Fruit fly (Drosophila melanogaster) whole organism, embryonic: ENCODE data around the gene Acp63F.

Source experiments
- Adf1 ChIP-seq: fragments of 200-800 bp; sonication (Bioruptor generic); IDR thresholded peaks from 2 replicates; pipeline ENCODE4 v1.3.6; 2022; ENCODE audit warnings: missing biosample characterization, missing genetic modification characterization
- Asciz ChIP-seq: fragments of 200-800 bp; sonication (Bioruptor generic); optimal IDR thresholded peaks from 2 replicates; lab custom pipeline; 2017; ENCODE audit warnings: missing biosample characterization, mild to moderate bottlenecking, missing genetic modification characterization, missing genetic modification reagents
- Awh ChIP-seq: fragments of 200-800 bp; sonication (Bioruptor generic); IDR thresholded peaks from 2 replicates; pipeline ENCODE4, ENCODE4 v1.3.6; 2022; ENCODE audit warnings: missing biosample characterization, missing genetic modification characterization
- CG10209 ChIP-seq: fragments of 200-800 bp; sonication (Bioruptor generic); optimal IDR thresholded peaks from 3 replicates; lab custom pipeline; 2017; ENCODE audit warnings: missing biosample characterization, mild to moderate bottlenecking, missing genetic modification characterization, missing genetic modification reagents
- CG11723 ChIP-seq: fragments of 200-800 bp; sonication (Bioruptor generic); optimal IDR thresholded peaks from 2 replicates; lab custom pipeline; 2017; ENCODE audit warnings: missing biosample characterization, mild to moderate bottlenecking, missing genetic modification characterization
- CG12236 ChIP-seq: fragments of 200-800 bp; sonication (Bioruptor generic); optimal IDR thresholded peaks from 2 replicates; lab custom pipeline; 2016; ENCODE audit warnings: missing biosample characterization, missing genetic modification characterization
- CG13424 ChIP-seq: fragments of 200-800 bp; sonication (Bioruptor generic); optimal IDR thresholded peaks from 2 replicates; lab custom pipeline; 2019; ENCODE audit warnings: missing biosample characterization, mild to moderate bottlenecking, missing genetic modification characterization, moderate library complexity
- CG1647 ChIP-seq: fragments of 200-800 bp; sonication (Bioruptor generic); optimal IDR thresholded peaks from 3 replicates; lab custom pipeline; 2016; ENCODE audit warnings: missing biosample characterization, missing genetic modification characterization
- CG16863 ChIP-seq: fragments of 200-800 bp; sonication (Bioruptor generic); optimal IDR thresholded peaks from 3 replicates; lab custom pipeline; 2016; ENCODE audit warnings: missing biosample characterization, missing genetic modification characterization
- CG17568 ChIP-seq: fragments of 200-800 bp; sonication (Bioruptor generic); optimal IDR thresholded peaks from 2 replicates; lab custom pipeline; 2018; ENCODE audit warnings: missing biosample characterization, mild to moderate bottlenecking, missing genetic modification characterization, moderate library complexity
- CG1792 ChIP-seq: fragments of 200-800 bp; sonication (Bioruptor generic); optimal IDR thresholded peaks from 2 replicates; lab custom pipeline; 2016; ENCODE audit warnings: missing biosample characterization, missing genetic modification characterization
- CG18764 ChIP-seq: fragments of 200-800 bp; sonication (Bioruptor generic); optimal IDR thresholded peaks from 3 replicates; lab custom pipeline; 2016; ENCODE audit warnings: missing biosample characterization, missing genetic modification characterization
- CG3163 ChIP-seq: fragments of 200-800 bp; sonication (Bioruptor generic); optimal IDR thresholded peaks from 3 replicates; lab custom pipeline; 2016; ENCODE audit warnings: missing biosample characterization, missing genetic modification characterization
- CG34376 ChIP-seq: fragments of 200-800 bp; sonication (Bioruptor generic); optimal IDR thresholded peaks from 2 replicates; lab custom pipeline; 2018; ENCODE audit warnings: missing biosample characterization, mild to moderate bottlenecking, missing genetic modification characterization
- CG3838 ChIP-seq: fragments of 200-800 bp; sonication (Bioruptor generic); optimal IDR thresholded peaks from 3 replicates; lab custom pipeline; 2016; ENCODE audit warnings: missing biosample characterization, missing genetic modification characterization
- CG42726 ChIP-seq: fragments of 200-800 bp; sonication (Bioruptor generic); IDR thresholded peaks from 2 replicates; pipeline ENCODE4 v1.3.6; 2022; ENCODE audit warnings: missing biosample characterization, missing genetic modification characterization; ENCODE audit not compliant: partially characterized antibody
- CG4854 ChIP-seq: fragments of 200-800 bp; sonication (Bioruptor generic); optimal IDR thresholded peaks from 2 replicates; lab custom pipeline; 2016; ENCODE audit warnings: missing biosample characterization, missing genetic modification characterization, inconsistent platforms
- CG5953 ChIP-seq: fragments of 200-800 bp; sonication (Bioruptor generic); IDR thresholded peaks from 2 replicates; pipeline ENCODE4 v1.3.6; 2022; ENCODE audit warnings: missing biosample characterization, missing genetic modification characterization
- CG7556 ChIP-seq: fragments of 200-800 bp; sonication (Bioruptor generic); optimal IDR thresholded peaks from 2 replicates; lab custom pipeline; 2017; ENCODE audit warnings: missing biosample characterization, mild to moderate bottlenecking, missing genetic modification characterization
- CG7839 ChIP-seq: fragments of 200-800 bp; sonication (Bioruptor generic); optimal IDR thresholded peaks from 3 replicates; lab custom pipeline; 2018; ENCODE audit warnings: missing biosample characterization, mild to moderate bottlenecking, missing genetic modification characterization, moderate library complexity
- CG7928 ChIP-seq: fragments of 200-800 bp; sonication (Bioruptor generic); optimal IDR thresholded peaks from 2 replicates; lab custom pipeline; 2017; ENCODE audit warnings: missing biosample characterization, mild to moderate bottlenecking, missing genetic modification characterization
- CG8290 ChIP-seq, 3 experiments: fragments of 200-800 bp; sonication (Bioruptor generic); optimal IDR thresholded peaks; 2 replicates each; lab custom pipeline; 2016 to 2019; ENCODE audit warnings: missing biosample characterization in 3 of 3, missing genetic modification characterization in 3 of 3, mild to moderate bottlenecking in 2 of 3, moderate library complexity in 1 of 3
- CG8924 ChIP-seq: fragments of 200-800 bp; optimal IDR thresholded peaks from 3 replicates; lab custom pipeline; 2019; ENCODE audit warnings: missing biosample characterization, mild to moderate bottlenecking, missing genetic modification characterization, moderate library complexity
- CG9215 ChIP-seq: fragments of 200-800 bp; sonication (Bioruptor generic); IDR thresholded peaks from 2 replicates; pipeline ENCODE4 v1.3.6; 2022; ENCODE audit warnings: missing biosample characterization, missing genetic modification characterization
- D19A ChIP-seq: fragments of 200-800 bp; optimal IDR thresholded peaks from 3 replicates; lab custom pipeline; 2019; ENCODE audit warnings: missing biosample characterization, mild to moderate bottlenecking, missing genetic modification characterization, moderate library complexity
- Dp ChIP-seq: fragments of 200-800 bp; sonication (Bioruptor generic); optimal IDR thresholded peaks from 2 replicates; lab custom pipeline; 2018; ENCODE audit warnings: missing biosample characterization, mild to moderate bottlenecking, missing genetic modification characterization, moderate library complexity
- Ets97D ChIP-seq: fragments of 200-800 bp; sonication (Bioruptor generic); optimal IDR thresholded peaks from 3 replicates; lab custom pipeline; 2016; ENCODE audit warnings: missing biosample characterization, missing genetic modification characterization
- Fer3 ChIP-seq: fragments of 200-800 bp; sonication (Bioruptor generic); optimal IDR thresholded peaks from 2 replicates; lab custom pipeline; 2018; ENCODE audit warnings: missing biosample characterization, mild to moderate bottlenecking, missing genetic modification characterization, moderate library complexity
- HLH54F ChIP-seq: fragments of 200-800 bp; sonication (Bioruptor generic); optimal IDR thresholded peaks from 3 replicates; lab custom pipeline; 2016; ENCODE audit warnings: missing biosample characterization, missing genetic modification characterization
- Mad ChIP-seq: fragments of 200-800 bp; sonication (Bioruptor generic); optimal IDR thresholded peaks from 2 replicates; lab custom pipeline; 2016; ENCODE audit warnings: missing biosample characterization, missing genetic modification characterization
- Neu2 ChIP-seq: fragments of 200-800 bp; sonication (Bioruptor generic); optimal IDR thresholded peaks from 3 replicates; lab custom pipeline; 2016; ENCODE audit warnings: missing biosample characterization, missing genetic modification characterization, borderline replicate concordance
- Optix ChIP-seq: fragments of 200-800 bp; sonication (Bioruptor generic); IDR thresholded peaks from 3 replicates; pipeline ENCODE4 v1.3.6; 2022; ENCODE audit warnings: missing biosample characterization, missing genetic modification characterization
- Sry-β ChIP-seq: fragments of 200-800 bp; sonication (Bioruptor generic); optimal IDR thresholded peaks from 2 replicates; lab custom pipeline; 2018; ENCODE audit warnings: missing biosample characterization, mild to moderate bottlenecking, missing genetic modification characterization, moderate library complexity
- ap ChIP-seq: fragments of 200-800 bp; sonication (Bioruptor generic); IDR thresholded peaks from 2 replicates; pipeline ENCODE4 v1.3.6; 2022; ENCODE audit warnings: missing biosample characterization, missing genetic modification characterization
- ato ChIP-seq: fragments of 200-800 bp; sonication (Bioruptor generic); IDR thresholded peaks from 2 replicates; pipeline ENCODE4 v1.3.6; 2022; ENCODE audit warnings: missing biosample characterization, missing genetic modification characterization; ENCODE audit not compliant: partially characterized antibody
- dan ChIP-seq: fragments of 200-800 bp; sonication (Bioruptor generic); IDR thresholded peaks from 2 replicates; pipeline ENCODE4 v1.3.6; 2022; ENCODE audit warnings: missing biosample characterization, missing genetic modification characterization
- exex ChIP-seq: fragments of 200-800 bp; sonication (Bioruptor generic); optimal IDR thresholded peaks from 4 replicates; lab custom pipeline; 2018; ENCODE audit warnings: missing biosample characterization, mild to moderate bottlenecking, missing genetic modification characterization, moderate library complexity
- fru ChIP-seq: fragments of >200 bp; optimal IDR thresholded peaks from 2 replicates; lab custom pipeline; 2017
- gt ChIP-seq: fragments of 200-800 bp; sonication (Bioruptor generic); IDR thresholded peaks from 2 replicates; pipeline ENCODE4 v1.3.6; 2022; ENCODE audit warnings: missing biosample characterization, missing genetic modification characterization
- hkb ChIP-seq, 2 experiments: fragments of 200-800 bp in 1 of 2; fragments of >200 bp in 1 of 2; sonication (Bioruptor generic) in 1 of 2; IDR thresholded peaks in 1 of 2; optimal IDR thresholded peaks in 1 of 2; 2 replicates each; pipeline versions ENCODE4 v1.3.6 to Lab custom; 2017 to 2022; ENCODE audit warnings: missing biosample characterization in 1 of 2, missing genetic modification characterization in 1 of 2
- maf-S ChIP-seq: fragments of 200-800 bp; sonication (Bioruptor generic); optimal IDR thresholded peaks from 2 replicates; lab custom pipeline; 2016; ENCODE audit warnings: missing biosample characterization, missing genetic modification characterization
- row ChIP-seq: fragments of 200-800 bp; sonication (Bioruptor generic); IDR thresholded peaks from 3 replicates; pipeline ENCODE4 v1.3.6; 2022; ENCODE audit warnings: missing biosample characterization, missing genetic modification characterization
- sd ChIP-seq: fragments of 200-800 bp; sonication (Bioruptor generic); optimal IDR thresholded peaks from 3 replicates; lab custom pipeline; 2018; ENCODE audit warnings: missing biosample characterization, mild to moderate bottlenecking, missing genetic modification characterization, moderate library complexity
- sr ChIP-seq: fragments of 200-800 bp; sonication (Bioruptor generic); IDR thresholded peaks from 3 replicates; pipeline ENCODE4 v1.3.6; 2022; ENCODE audit warnings: missing biosample characterization, missing genetic modification characterization
- trh ChIP-seq: fragments of 200-800 bp; sonication (Bioruptor generic); optimal IDR thresholded peaks from 2 replicates; lab custom pipeline; 2016; ENCODE audit warnings: missing biosample characterization, missing genetic modification characterization
- unc-4 ChIP-seq: fragments of 200-800 bp; sonication (Bioruptor generic); IDR thresholded peaks from 2 replicates; pipeline ENCODE4 v1.3.6; 2022; ENCODE audit warnings: missing biosample characterization, missing genetic modification characterization; ENCODE audit not compliant: partially characterized antibody
- z ChIP-seq: fragments of 200-800 bp; sonication (Bioruptor generic); IDR thresholded peaks from 3 replicates; pipeline ENCODE4 v1.3.6; 2022; ENCODE audit warnings: missing biosample characterization, missing genetic modification characterization
- zfh1 ChIP-seq: fragments of 200-800 bp; sonication (Bioruptor generic); IDR thresholded peaks from 3 replicates; pipeline ENCODE4 v1.3.6; 2022; ENCODE audit warnings: missing biosample characterization, missing genetic modification characterization

Gene Acp63F

DNA sequence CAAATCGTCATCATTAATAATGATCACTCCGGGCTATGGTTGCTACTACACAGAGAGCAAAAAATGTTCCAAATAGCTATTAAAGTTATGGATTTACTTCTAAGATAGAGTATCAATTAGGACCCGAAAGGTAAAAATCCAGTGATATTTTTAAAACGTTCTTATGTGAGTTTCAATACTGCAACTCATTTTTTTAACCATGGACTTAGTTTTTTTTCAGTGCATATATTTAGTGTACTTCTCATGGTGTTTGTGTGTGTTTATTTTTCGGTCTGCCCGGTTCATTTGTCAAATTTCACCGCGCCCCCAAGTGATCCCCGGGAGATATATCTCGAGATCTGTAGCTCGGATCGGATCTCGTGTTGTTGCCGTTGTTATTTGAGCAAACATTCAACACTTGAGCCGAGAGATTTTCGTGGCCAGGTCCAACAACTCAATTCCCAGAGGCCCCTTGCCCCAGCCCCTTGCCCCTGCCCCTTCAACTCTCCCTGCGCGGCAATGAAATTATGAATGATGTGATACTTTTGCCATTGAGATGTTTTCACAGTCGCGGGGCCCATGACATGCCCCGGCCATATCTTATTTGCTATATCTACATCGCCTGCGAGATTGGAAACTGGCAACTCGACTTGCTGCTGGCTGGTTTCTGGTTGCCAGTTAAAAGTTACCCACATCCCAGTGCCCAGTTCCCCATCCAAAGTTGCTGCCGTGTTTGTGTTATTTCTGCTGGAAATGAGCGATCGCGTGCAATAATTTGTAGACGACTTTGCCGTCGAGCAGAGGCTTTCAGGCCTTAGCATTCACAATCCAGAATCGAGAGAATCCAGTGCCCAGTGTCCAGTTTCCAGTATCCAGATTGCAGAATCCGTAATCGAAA is 46.6 kb upstream of the Acp63F start (continued):
- peak; percentile 46 for TF ChIP-seq Fer3 (tag; lab: Kevin White, UChicago)
- TF ChIP-seq sr (GFP tag; lab: Robert Waterston, UW) = no peak
- TF ChIP-seq CG13424 = peak; percentile 73
- no peak for TF ChIP-seq CG5953 (GFP tag; lab: Robert Waterston, UW)
- no peak for TF ChIP-seq Sry-β (GFP tag; lab: Kevin White, UChicago)
- TF ChIP-seq HLH54F = peak; percentile 3
- TF ChIP-seq gt (GFP tag; lab: Robert Waterston, UW) = no peak
- peak; percentile 77 for TF ChIP-seq CG16863 (GFP tag; lab: Kevin White, UChicago)
- TF ChIP-seq CG8924 (tag; lab: Kevin White, UChicago) = peak; percentile 83
- no peak for TF ChIP-seq Ets97D
- TF ChIP-seq maf-S = peak; percentile 31
- TF ChIP-seq CG1647 (GFP tag; lab: Kevin White, UChicago) = peak; percentile 36
- no peak for TF ChIP-seq CG7928 (GFP tag; lab: Kevin White, UChicago)
- peak; percentile 74 for TF ChIP-seq row (GFP tag; lab: Robert Waterston, UW)
- no peak for TF ChIP-seq CG3838 (GFP tag; lab: Kevin White, UChicago)
- TF ChIP-seq ap = peak; percentile 31; the same call in 1 of the 2 replicates
- no peak for TF ChIP-seq unc-4 (GFP tag; lab: Robert Waterston, UW)
- TF ChIP-seq dan = no peak
- TF ChIP-seq CG3163 (GFP tag; lab: Kevin White, UChicago) = no peak
- peak; percentile 20 for TF ChIP-seq CG11723 (GFP tag; lab: Kevin White, UChicago)
- peak; percentile 71 for TF ChIP-seq CG10209 (GFP tag; lab: Kevin White, UChicago)
- TF ChIP-seq CG42726 = no peak
- TF ChIP-seq Optix (GFP tag; lab: Robert Waterston, UW) = peak; percentile 31; the same call in 1 of the 3 replicates
- TF ChIP-seq CG17568 (GFP tag; lab: Kevin White, UChicago) = peak; percentile 38
- peak; percentile 32 for TF ChIP-seq CG4854 (GFP tag; lab: Kevin White, UChicago)
- TF ChIP-seq Mad (GFP tag; lab: Kevin White, UChicago) = peak; percentile 28
- TF ChIP-seq fru (lab: Kevin White, UChicago) = no peak
- TF ChIP-seq Neu2 (GFP tag; lab: Kevin White, UChicago) = no peak
- peak; percentile 71 for TF ChIP-seq CG12236 (GFP tag; lab: Kevin White, UChicago)
- TF ChIP-seq Asciz (GFP tag; lab: Kevin White, UChicago) = peak; percentile 16
- peak; percentile 87 for TF ChIP-seq D19A (tag; lab: Kevin White, UChicago)
- peak; percentile 76; the same call in 2 of the 3 replicates for TF ChIP-seq zfh1
- peak; percentile 4 for TF ChIP-seq sd (tag; lab: Kevin White, UChicago)
- no peak for TF ChIP-seq hkb (optimal IDR thresholded peaks at IDR 0.05; lab: Kevin White, UChicago)
- TF ChIP-seq hkb (GFP tag; IDR thresholded peaks at IDR 0.05; lab: Robert Waterston, UW) = peak; percentile 48; the same call in 1 of the 2 replicates
- TF ChIP-seq trh (GFP tag; lab: Kevin White, UChicago) = peak; percentile 40
- TF ChIP-seq Awh (GFP tag; lab: Robert Waterston, UW) = peak; percentile 84
- TF ChIP-seq CG18764 (GFP tag; lab: Kevin White, UChicago) = peak; percentile 51
- TF ChIP-seq CG9215 (GFP tag; lab: Robert Waterston, UW) = no peak
- TF ChIP-seq CG34376 (GFP tag; lab: Kevin White, UChicago) = no peak
- peak; percentile 75 for TF ChIP-seq z
- TF ChIP-seq CG1792 = peak; percentile 34
- no peak for TF ChIP-seq ato (GFP tag; lab: Robert Waterston, UW)
- peak; percentile 58 for TF ChIP-seq CG7556 (GFP tag; lab: Kevin White, UChicago)
- peak; percentile 5 for TF ChIP-seq CG8290 (GFP tag; optimal IDR thresholded peaks at IDR 0.05; lab: Kevin White, UChicago)
- peak in 1 of 2 experiments; percentile 30 for TF ChIP-seq CG8290 (tag; optimal IDR thresholded peaks at IDR 0.05; lab: Kevin White, UChicago)
- TF ChIP-seq Adf1 = no peak
- TF ChIP-seq CG7839 (tag; lab: Kevin White, UChicago) = peak; percentile 73
- no peak for TF ChIP-seq Dp (GFP tag; lab: Kevin White, UChicago)
- TF ChIP-seq exex (tag; lab: Kevin White, UChicago) = no peak
